Worm (Caenorhabditis elegans): ENCODE measurements around the gene F56C3.9.

- TF ChIP-seq ztf-11 (tag; optimal IDR thresholded peaks at IDR 0.05) (no peak), sem-2 (GFP tag; optimal IDR thresholded peaks at IDR 0.05) (no peak), elt-1 (tag; optimal IDR thresholded peaks at IDR 0.05; ENCODE audit: borderline replicate concordance, insufficient read depth) (no peak), ham-2 (GFP tag; optimal IDR thresholded peaks at IDR 0.05) (no peak), pha-4 (tag; optimal IDR thresholded peaks at IDR 0.05) (no peak), snpc-4 (tag; optimal IDR thresholded peaks at IDR 0.05) (no peak), nhr-237 (tag; optimal IDR thresholded peaks at IDR 0.05) (no peak), mep-1 (tag; optimal IDR thresholded peaks at IDR 0.05) (no peak), elt-3 (tag; optimal IDR thresholded peaks at IDR 0.05) (no peak), bed-3 (GFP tag; optimal IDR thresholded peaks at IDR 0.05) (no peak), nhr-28 (tag; optimal IDR thresholded peaks at IDR 0.05) (no peak), unc-39 (tag; optimal IDR thresholded peaks at IDR 0.05) (no peak), unc-120 (tag; optimal IDR thresholded peaks at IDR 0.05; ENCODE audit: poor library complexity, severe bottlenecking) (no peak)
Measured at ce11 chrX:1360631-1361030, 33.2 kb downstream of the F56C3.9 start, which contains the start of gene F56C3.4.
